Worm (Caenorhabditis elegans) whole organism, L4/young adult: Measurements from ENCODE around the gene K09H11.6.

Source experiments
- W03F9.2 ChIP-seq: fragments of 150-350 bp; optimal IDR thresholded peaks from 2 replicates; lab custom pipeline; 2014; ENCODE audit warnings: missing biosample characterization, missing genetic modification characterization
- him-1 ChIP-seq: sonication (generic microtip); optimal IDR thresholded peaks from 2 replicates; lab custom pipeline; 2016; ENCODE audit warnings: missing genotype, missing genetic modification reagents, missing genetic modification characterization, missing compliant biosample characterization

- TF ChIP-seq him-1 (tag; lab: Kevin White, UChicago): no peak
- TF ChIP-seq W03F9.2 (tag; lab: Kevin White, UChicago): peak; percentile 25
Measured at ce11 chrV:5763787-5764186, 27.8 kb upstream of the K09H11.6 start, which contains the start of gene pgph-3.
